Fruit fly (Drosophila melanogaster) whole organism, embryonic: ENCODE results near the gene Zasp66.

Experiments used
- CG10959 ChIP-seq: fragments of 200-800 bp; sonication (Bioruptor generic); IDR thresholded peaks from 2 replicates; pipeline ENCODE4 v1.3.6; 2022; ENCODE audit warnings: missing biosample characterization, missing genetic modification characterization
- CG12236 ChIP-seq: fragments of 200-800 bp; sonication (Bioruptor generic); optimal IDR thresholded peaks from 2 replicates; lab custom pipeline; 2016; ENCODE audit warnings: missing biosample characterization, missing genetic modification characterization
- CG12942 ChIP-seq: fragments of 200-800 bp; sonication (Bioruptor generic); optimal IDR thresholded peaks from 3 replicates; lab custom pipeline; 2016; ENCODE audit warnings: missing biosample characterization, missing genetic modification characterization
- CG13123 ChIP-seq: fragments of 200-800 bp; sonication (Bioruptor generic); optimal IDR thresholded peaks from 2 replicates; lab custom pipeline; 2016; ENCODE audit warnings: missing biosample characterization, missing genetic modification characterization
- CG13624 ChIP-seq: fragments of 200-800 bp; sonication (Bioruptor generic); optimal IDR thresholded peaks from 2 replicates; lab custom pipeline; 2016; ENCODE audit warnings: missing biosample characterization, missing genetic modification characterization
- CG14710 ChIP-seq: fragments of 200-800 bp; sonication (Bioruptor generic); optimal IDR thresholded peaks from 3 replicates; lab custom pipeline; 2019; ENCODE audit warnings: missing biosample characterization, mild to moderate bottlenecking, missing genetic modification characterization, moderate library complexity
- CG14860 ChIP-seq: fragments of 200-800 bp; sonication (Bioruptor generic); IDR thresholded peaks from 3 replicates; pipeline ENCODE4 v1.3.6; 2022; ENCODE audit warnings: missing biosample characterization, missing genetic modification characterization; ENCODE audit not compliant: partially characterized antibody
- CG16813 ChIP-seq: fragments of 200-800 bp; sonication (Bioruptor generic); IDR thresholded peaks from 3 replicates; pipeline ENCODE4 v1.3.6; 2022; ENCODE audit warnings: missing biosample characterization, missing genetic modification characterization; ENCODE audit not compliant: partially characterized antibody
- CG17359 ChIP-seq: fragments of 200-800 bp; sonication (Bioruptor generic); optimal IDR thresholded peaks from 3 replicates; lab custom pipeline; 2018; ENCODE audit warnings: missing biosample characterization, mild to moderate bottlenecking, missing genetic modification characterization, moderate library complexity
- CG18262 ChIP-seq: fragments of 200-800 bp; optimal IDR thresholded peaks from 3 replicates; lab custom pipeline; 2019; ENCODE audit warnings: missing biosample characterization, mild to moderate bottlenecking, missing genetic modification characterization, moderate library complexity
- CG18476 ChIP-seq: fragments of 200-800 bp; sonication (Bioruptor generic); optimal IDR thresholded peaks from 2 replicates; lab custom pipeline; 2016; ENCODE audit warnings: missing biosample characterization, mild to moderate bottlenecking, missing genetic modification characterization
- CG2199 ChIP-seq: fragments of 200-800 bp; sonication (Bioruptor generic); IDR thresholded peaks from 3 replicates; pipeline ENCODE4 v1.3.6; 2022; ENCODE audit warnings: missing biosample characterization, missing genetic modification characterization
- CG2202 ChIP-seq: fragments of 200-800 bp; sonication (Bioruptor generic); optimal IDR thresholded peaks from 2 replicates; lab custom pipeline; 2018; ENCODE audit warnings: missing biosample characterization, mild to moderate bottlenecking, missing genetic modification characterization
- CG2678 ChIP-seq: fragments of 200-800 bp; sonication (Bioruptor generic); optimal IDR thresholded peaks from 3 replicates; lab custom pipeline; 2019; ENCODE audit warnings: missing biosample characterization, mild to moderate bottlenecking, missing genetic modification characterization, moderate library complexity
- CG30020 ChIP-seq: fragments of 200-800 bp; optimal IDR thresholded peaks from 2 replicates; lab custom pipeline; 2019; ENCODE audit warnings: missing biosample characterization, mild to moderate bottlenecking, missing genetic modification characterization, moderate library complexity
- CG3838 ChIP-seq: fragments of 200-800 bp; sonication (Bioruptor generic); optimal IDR thresholded peaks from 3 replicates; lab custom pipeline; 2016; ENCODE audit warnings: missing biosample characterization, missing genetic modification characterization
- CG4360 ChIP-seq: fragments of 200-800 bp; sonication (Bioruptor generic); IDR thresholded peaks from 2 replicates; pipeline ENCODE4 v1.3.6; 2022; ENCODE audit warnings: missing biosample characterization, missing genetic modification characterization
- CG6791 ChIP-seq: fragments of 200-800 bp; sonication (Bioruptor generic); IDR thresholded peaks from 3 replicates; pipeline ENCODE4 v1.3.6; 2022; ENCODE audit warnings: missing biosample characterization, missing genetic modification characterization; ENCODE audit not compliant: partially characterized antibody
- CG7357 ChIP-seq: fragments of 200-800 bp; sonication (Bioruptor generic); IDR thresholded peaks from 3 replicates; pipeline ENCODE4 v1.3.6; 2022; ENCODE audit warnings: missing biosample characterization, missing genetic modification characterization
- CG7745 ChIP-seq: fragments of 200-800 bp; sonication (Bioruptor generic); optimal IDR thresholded peaks from 2 replicates; lab custom pipeline; 2018; ENCODE audit warnings: missing biosample characterization, mild to moderate bottlenecking, missing genetic modification characterization, moderate library complexity
- CG8089 ChIP-seq: fragments of 200-800 bp; sonication (Bioruptor generic); optimal IDR thresholded peaks from 3 replicates; lab custom pipeline; 2016; ENCODE audit warnings: missing biosample characterization, missing genetic modification characterization
- CG9797 ChIP-seq: fragments of 200-800 bp; sonication (Bioruptor generic); optimal IDR thresholded peaks from 3 replicates; lab custom pipeline; 2018; ENCODE audit warnings: missing biosample characterization, mild to moderate bottlenecking, missing genetic modification characterization
- CHES-1-like ChIP-seq: fragments of 200-800 bp; sonication (Bioruptor generic); optimal IDR thresholded peaks from 2 replicates; lab custom pipeline; 2016; ENCODE audit warnings: missing biosample characterization, missing genetic modification characterization
- Camta ChIP-seq: fragments of 200-800 bp; sonication (Bioruptor generic); optimal IDR thresholded peaks from 2 replicates; lab custom pipeline; 2016; ENCODE audit warnings: missing biosample characterization, missing genetic modification characterization
- D19B ChIP-seq: fragments of 200-800 bp; sonication (Bioruptor generic); optimal IDR thresholded peaks from 2 replicates; lab custom pipeline; 2017; ENCODE audit warnings: missing biosample characterization, mild to moderate bottlenecking, missing genetic modification characterization
- Elba2 ChIP-seq: fragments of 200-800 bp; sonication (Bioruptor generic); optimal IDR thresholded peaks from 3 replicates; lab custom pipeline; 2016; ENCODE audit warnings: missing biosample characterization, missing genetic modification characterization
- H2.0 ChIP-seq: fragments of 200-800 bp; sonication (Bioruptor generic); IDR thresholded peaks from 2 replicates; pipeline ENCODE4 v1.3.6; 2022; ENCODE audit warnings: missing biosample characterization, missing genetic modification characterization
- Hand ChIP-seq: fragments of 200-800 bp; sonication (Bioruptor generic); optimal IDR thresholded peaks from 2 replicates; lab custom pipeline; 2017; ENCODE audit warnings: mild to moderate bottlenecking, missing biosample characterization, missing genetic modification reagents, missing genetic modification characterization
- Max ChIP-seq: fragments of 200-800 bp; sonication (Bioruptor generic); optimal IDR thresholded peaks from 2 replicates; lab custom pipeline; 2016; ENCODE audit warnings: missing biosample characterization, mild to moderate bottlenecking, missing genetic modification characterization
- Poxn ChIP-seq: fragments of 200-800 bp; sonication (Bioruptor generic); IDR thresholded peaks from 2 replicates; pipeline ENCODE4 v1.3.6; 2022; ENCODE audit warnings: missing biosample characterization, missing genetic modification characterization
- Trl ChIP-seq, 3 experiments: fragments of >200 bp in 2 of 3; fragments of 200-800 bp in 1 of 3; sonication (Bioruptor generic) in 1 of 3; optimal IDR thresholded peaks; 2 replicates in 1 of 3; 3 replicates in 2 of 3; lab custom pipeline; 2016 to 2017; ENCODE audit warnings: missing biosample characterization in 1 of 3, missing genetic modification characterization in 1 of 3
- abd-A ChIP-seq: fragments of 200-800 bp; sonication (Bioruptor generic); optimal IDR thresholded peaks from 3 replicates; lab custom pipeline; 2019; ENCODE audit warnings: missing biosample characterization, mild to moderate bottlenecking, missing genetic modification characterization, moderate library complexity
- cato ChIP-seq: fragments of 200-800 bp; sonication (Bioruptor generic); optimal IDR thresholded peaks from 2 replicates; lab custom pipeline; 2016; ENCODE audit warnings: missing biosample characterization, missing genetic modification characterization, borderline replicate concordance
- corto ChIP-seq: fragments of 200-800 bp; sonication (Bioruptor generic); optimal IDR thresholded peaks from 2 replicates; lab custom pipeline; 2016; ENCODE audit warnings: missing biosample characterization, mild to moderate bottlenecking, missing genetic modification characterization, moderate library complexity
- dan ChIP-seq: fragments of 200-800 bp; sonication (Bioruptor generic); IDR thresholded peaks from 2 replicates; pipeline ENCODE4 v1.3.6; 2022; ENCODE audit warnings: missing biosample characterization, missing genetic modification characterization
- emc ChIP-seq: fragments of 200-800 bp; sonication (Bioruptor generic); optimal IDR thresholded peaks from 2 replicates; lab custom pipeline; 2016; ENCODE audit warnings: missing biosample characterization, missing genetic modification characterization
- en ChIP-seq: fragments of 200-800 bp; sonication (Bioruptor generic); optimal IDR thresholded peaks from 2 replicates; lab custom pipeline; 2016; ENCODE audit warnings: missing biosample characterization, missing genetic modification characterization
- gcm2 ChIP-seq: fragments of 200-800 bp; sonication (Bioruptor generic); optimal IDR thresholded peaks from 2 replicates; lab custom pipeline; 2016; ENCODE audit warnings: missing biosample characterization, missing genetic modification characterization
- klu ChIP-seq: fragments of 200-800 bp; sonication (Bioruptor generic); IDR thresholded peaks from 2 replicates; pipeline ENCODE4 v1.3.6; 2022; ENCODE audit warnings: missing biosample characterization, missing genetic modification characterization
- lab ChIP-seq: fragments of 200-800 bp; sonication (Bioruptor generic); optimal IDR thresholded peaks from 3 replicates; lab custom pipeline; 2017; ENCODE audit warnings: missing biosample characterization, missing genetic modification characterization, mild to moderate bottlenecking, moderate library complexity, missing genetic modification reagents
- lbe ChIP-seq: fragments of 200-800 bp; sonication (Bioruptor generic); optimal IDR thresholded peaks from 2 replicates; lab custom pipeline; 2016; ENCODE audit warnings: missing biosample characterization, mild to moderate bottlenecking, missing genetic modification characterization
- oc ChIP-seq: fragments of 200-800 bp; sonication (Bioruptor generic); optimal IDR thresholded peaks from 2 replicates; lab custom pipeline; 2018; ENCODE audit warnings: missing biosample characterization, mild to moderate bottlenecking, missing genetic modification characterization, moderate library complexity
- pros ChIP-seq: fragments of 200-800 bp; sonication (Bioruptor generic); optimal IDR thresholded peaks from 3 replicates; lab custom pipeline; 2019; ENCODE audit warnings: missing biosample characterization, mild to moderate bottlenecking, missing genetic modification characterization, moderate library complexity
- psq ChIP-seq: fragments of 200-800 bp; sonication (Bioruptor generic); optimal IDR thresholded peaks from 2 replicates; lab custom pipeline; 2017; ENCODE audit warnings: missing biosample characterization, missing genetic modification characterization
- repo ChIP-seq: fragments of 200-800 bp; sonication (Bioruptor generic); optimal IDR thresholded peaks from 2 replicates; lab custom pipeline; 2016; ENCODE audit warnings: missing biosample characterization, missing genetic modification characterization
- seq ChIP-seq: fragments of 200-800 bp; sonication (Bioruptor generic); IDR thresholded peaks from 2 replicates; pipeline ENCODE4 v1.3.6; 2022; ENCODE audit warnings: missing biosample characterization, missing genetic modification characterization
- slbo ChIP-seq: fragments of 200-800 bp; sonication (Bioruptor generic); IDR thresholded peaks from 2 replicates; pipeline ENCODE4 v1.3.6; 2022; ENCODE audit warnings: missing biosample characterization, missing genetic modification characterization
- tgo ChIP-seq: fragments of 200-800 bp; sonication (Bioruptor generic); IDR thresholded peaks from 3 replicates; pipeline ENCODE4 v1.3.6; 2022; ENCODE audit warnings: missing biosample characterization, missing genetic modification characterization
- z ChIP-seq: fragments of 200-800 bp; sonication (Bioruptor generic); IDR thresholded peaks from 3 replicates; pipeline ENCODE4 v1.3.6; 2022; ENCODE audit warnings: missing biosample characterization, missing genetic modification characterization
- zen2 ChIP-seq: fragments of 200-800 bp; sonication (Bioruptor generic); IDR thresholded peaks from 3 replicates; pipeline ENCODE4 v1.3.6; 2022; ENCODE audit warnings: missing biosample characterization, missing genetic modification characterization; ENCODE audit not compliant: partially characterized antibody

Zasp66 gene

dm6 chr3L:8682551-8683375, 58.6 kb downstream of the Zasp66 start (continued):
- TF ChIP-seq en (GFP tag; lab: Kevin White, UChicago) (no peak), CG13123 (GFP tag; lab: Kevin White, UChicago) (no peak), klu (GFP tag; lab: Robert Waterston, UW) (no peak), CG13624 (GFP tag; lab: Kevin White, UChicago) (peak; percentile 29), abd-A (no peak), Hand (GFP tag; lab: Kevin White, UChicago) (no peak), slbo (no peak), CG18476 (GFP tag; lab: Kevin White, UChicago) (no peak), CHES-1-like (GFP tag; lab: Kevin White, UChicago) (no peak), pros (GFP tag; lab: Kevin White, UChicago) (no peak), CG12942 (GFP tag; lab: Kevin White, UChicago) (no peak), CG7357 (GFP tag; lab: Robert Waterston, UW) (no peak), oc (tag; lab: Kevin White, UChicago) (no peak), lbe (GFP tag; lab: Kevin White, UChicago) (no peak), CG14860 (no peak), gcm2 (GFP tag; lab: Kevin White, UChicago) (no peak), CG8089 (GFP tag; lab: Kevin White, UChicago) (no peak), lab (GFP tag; lab: Kevin White, UChicago) (no peak), CG3838 (no peak), CG2199 (GFP tag; lab: Robert Waterston, UW) (no peak), Elba2 (no peak), zen2 (no peak), CG9797 (GFP tag; lab: Kevin White, UChicago) (no peak), Trl (optimal IDR thresholded peaks at IDR 0.05; lab: Kevin White, UChicago) (no peak), Trl (GFP tag; optimal IDR thresholded peaks at IDR 0.05; lab: Kevin White, UChicago) (no peak), CG12236 (GFP tag; lab: Kevin White, UChicago) (no peak), CG16813 (GFP tag; lab: Robert Waterston, UW) (no peak), CG7745 (tag; lab: Kevin White, UChicago) (no peak), CG10959 (GFP tag; lab: Robert Waterston, UW) (no peak), dan (GFP tag; lab: Robert Waterston, UW) (no peak), emc (GFP tag; lab: Kevin White, UChicago) (no peak), CG6791 (GFP tag; lab: Robert Waterston, UW) (no peak), Poxn (GFP tag; lab: Robert Waterston, UW) (no peak), z (GFP tag; lab: Robert Waterston, UW) (no peak), D19B (no peak), Camta (GFP tag; lab: Kevin White, UChicago) (no peak), Max (no peak), corto (GFP tag; lab: Kevin White, UChicago) (no peak), CG18262 (tag; lab: Kevin White, UChicago) (no peak), CG4360 (GFP tag; lab: Robert Waterston, UW) (no peak), H2.0 (GFP tag; lab: Robert Waterston, UW) (no peak), CG2202 (no peak), CG17359 (no peak), CG30020 (tag; lab: Kevin White, UChicago) (no peak), tgo (GFP tag; lab: Robert Waterston, UW) (no peak), CG2678 (tag; lab: Kevin White, UChicago) (no peak), repo (no peak), cato (GFP tag; lab: Kevin White, UChicago) (no peak), CG14710 (tag; lab: Kevin White, UChicago) (no peak), psq (GFP tag; lab: Kevin White, UChicago) (no peak), seq (GFP tag; lab: Robert Waterston, UW) (no peak)
